Worm (Caenorhabditis elegans) whole organism, L3 larva: ENCODE results near the gene coa-4.

Source experiments
- R02D3.7 ChIP-seq: fragments of 150-350 bp; optimal IDR thresholded peaks from 2 replicates; lab custom pipeline; 2014; ENCODE audit warnings: missing biosample characterization, missing genetic modification characterization
- ama-1 ChIP-seq: fragments of 150-350 bp; optimal IDR thresholded peaks from 2 replicates; lab custom pipeline; 2018
- elt-1 ChIP-seq: fragments of 150-350 bp; optimal IDR thresholded peaks from 2 replicates; lab custom pipeline; 2014; ENCODE audit warnings: missing biosample characterization, missing genetic modification characterization
- nhr-25 ChIP-seq: sonication (generic microtip); optimal IDR thresholded peaks from 2 replicates; lab custom pipeline; 2017; ENCODE audit warnings: missing biosample characterization, missing genetic modification characterization
- snpc-4 ChIP-seq: fragments of 150-350 bp; optimal IDR thresholded peaks from 2 replicates; lab custom pipeline; 2014; ENCODE audit warnings: missing biosample characterization, missing genetic modification characterization
- unc-39 ChIP-seq: sonication (generic microtip); optimal IDR thresholded peaks from 4 replicates; lab custom pipeline; 2017; ENCODE audit warnings: missing biosample characterization, missing genetic modification characterization

ce11 chrIV:9378272-9378671, 42.9 kb upstream of the coa-4 start, which contains the start of gene C10C5.4:
- TF ChIP-seq nhr-25 (tag; lab: Kevin White, UChicago): no peak
- TF ChIP-seq elt-1 (tag; lab: Kevin White, UChicago): no peak
- TF ChIP-seq unc-39: no peak
- TF ChIP-seq R02D3.7 (tag; lab: Kevin White, UChicago): no peak
- no peak for TF ChIP-seq snpc-4 (tag; lab: Kevin White, UChicago)
- no peak for TF ChIP-seq ama-1 (lab: Kevin White, UChicago)
